Fruit fly (Drosophila melanogaster): ENCODE measurements around the gene robo2.

Gene robo2

DNA sequence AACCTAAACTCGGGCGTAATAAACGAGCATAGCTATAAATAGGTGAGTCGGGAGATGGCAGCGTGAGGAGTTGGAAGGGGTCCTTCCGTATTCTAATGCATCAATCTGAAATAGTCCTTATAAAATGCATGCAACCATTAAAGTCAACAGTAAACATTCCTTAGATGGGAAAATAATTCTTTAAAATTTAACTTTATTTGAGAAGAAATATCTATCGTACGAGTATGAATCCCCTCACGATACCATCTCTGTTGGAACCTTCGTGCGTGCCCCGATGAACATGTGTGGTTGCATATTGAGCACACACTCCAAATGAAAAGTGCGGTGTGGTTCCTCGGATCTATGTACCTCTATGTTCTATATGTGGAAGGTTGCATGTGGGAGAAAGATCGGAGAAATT is 41.9 kb upstream of the robo2 start (continued):
- TF ChIP-seq CG18262 (tag; optimal IDR thresholded peaks at IDR 0.05), result peak; percentile 73
- TF ChIP-seq CG12299 (tag; optimal IDR thresholded peaks at IDR 0.05), result no peak
- TF ChIP-seq Sry-β (GFP tag; optimal IDR thresholded peaks at IDR 0.05), result peak; percentile 77
- TF ChIP-seq HmgD (GFP tag; optimal IDR thresholded peaks at IDR 0.05), result peak; percentile 17
- TF ChIP-seq hbn (GFP tag; IDR thresholded peaks at IDR 0.05; ENCODE audit: partially characterized antibody), result peak; percentile 74
- no peak for TF ChIP-seq Meics (GFP tag; optimal IDR thresholded peaks at IDR 0.05)
- no peak for TF ChIP-seq br (optimal IDR thresholded peaks at IDR 0.05)
- peak; percentile 78 for TF ChIP-seq gem (tag; optimal IDR thresholded peaks at IDR 0.05)
- no peak for TF ChIP-seq CG18476 (GFP tag; optimal IDR thresholded peaks at IDR 0.05)
- no peak for TF ChIP-seq CG4707 (GFP tag; optimal IDR thresholded peaks at IDR 0.05)
- TF ChIP-seq CG10209 (GFP tag; optimal IDR thresholded peaks at IDR 0.05), result peak; percentile 40
- TF ChIP-seq gcm2 (GFP tag; optimal IDR thresholded peaks at IDR 0.05), result no peak
- no peak for TF ChIP-seq sug (tag; optimal IDR thresholded peaks at IDR 0.05)
- TF ChIP-seq CG30020 (tag; optimal IDR thresholded peaks at IDR 0.05), result peak; percentile 7
- peak; percentile 22 for TF ChIP-seq pros (GFP tag; optimal IDR thresholded peaks at IDR 0.05)
- no peak for TF ChIP-seq fu2 (GFP tag; optimal IDR thresholded peaks at IDR 0.05)
- peak; percentile 92 for TF ChIP-seq Dll (GFP tag; IDR thresholded peaks at IDR 0.05; ENCODE audit: partially characterized antibody)
- TF ChIP-seq Rfx (GFP tag; IDR thresholded peaks at IDR 0.05), result 0 out of 2 replicates have a peak, but pooled peaks have one; percentile 25
- TF ChIP-seq NC2β (GFP tag; optimal IDR thresholded peaks at IDR 0.05), result peak; percentile 69
- peak; percentile 65 for TF ChIP-seq CG13775 (GFP tag; optimal IDR thresholded peaks at IDR 0.05)
- TF ChIP-seq CG4404 (GFP tag; IDR thresholded peaks at IDR 0.05), result peak; percentile 75
- no peak for TF ChIP-seq HHEX (GFP tag; optimal IDR thresholded peaks at IDR 0.05)
- TF ChIP-seq PHDP (tag; optimal IDR thresholded peaks at IDR 0.05), result peak; percentile 18
- no peak for TF ChIP-seq pfk (GFP tag; optimal IDR thresholded peaks at IDR 0.05)
- no peak for TF ChIP-seq CG16779 (GFP tag; IDR thresholded peaks at IDR 0.05)
- TF ChIP-seq mam (GFP tag; optimal IDR thresholded peaks at IDR 0.05), result no peak
- peak; percentile 79 for TF ChIP-seq CG12391 (tag; optimal IDR thresholded peaks at IDR 0.05)
- TF ChIP-seq Asciz (GFP tag; optimal IDR thresholded peaks at IDR 0.05), result no peak
- TF ChIP-seq Doc2 (GFP tag; IDR thresholded peaks at IDR 0.05), result no peak
- TF ChIP-seq CG8359 (GFP tag; optimal IDR thresholded peaks at IDR 0.05; ENCODE audit: borderline replicate concordance), result no peak
- peak; percentile 79; the same call in 2 of the 3 replicates for TF ChIP-seq otp (GFP tag; IDR thresholded peaks at IDR 0.05)
- TF ChIP-seq scrt (GFP tag; optimal IDR thresholded peaks at IDR 0.05), result no peak
- TF ChIP-seq Usf (GFP tag; optimal IDR thresholded peaks at IDR 0.05), result no peak
- peak; percentile 52 for TF ChIP-seq tin (GFP tag; optimal IDR thresholded peaks at IDR 0.05)
- no peak for TF ChIP-seq Max (GFP tag; optimal IDR thresholded peaks at IDR 0.05)
- no peak for TF ChIP-seq grn (GFP tag; optimal IDR thresholded peaks at IDR 0.05)
- no peak for TF ChIP-seq YL-1 (GFP tag; optimal IDR thresholded peaks at IDR 0.05)
- TF ChIP-seq pum (GFP tag; optimal IDR thresholded peaks at IDR 0.05), result peak; percentile 40
- no peak for TF ChIP-seq MTF-1 (GFP tag; optimal IDR thresholded peaks at IDR 0.05; ENCODE audit: borderline replicate concordance)
- no peak for TF ChIP-seq CG14050 (GFP tag; IDR thresholded peaks at IDR 0.05)
- peak; percentile 67; the same call in 2 of the 3 replicates for TF ChIP-seq HLH4C (GFP tag; IDR thresholded peaks at IDR 0.05; ENCODE audit: partially characterized antibody)
- TF ChIP-seq gsb-n (tag; optimal IDR thresholded peaks at IDR 0.05), result peak; percentile 51
- peak; percentile 80 for TF ChIP-seq CG17829 (tag; optimal IDR thresholded peaks at IDR 0.05)
- no peak for TF ChIP-seq tap (tag; optimal IDR thresholded peaks at IDR 0.05)
- no peak for TF ChIP-seq CkIIα-i1 (GFP tag; IDR thresholded peaks at IDR 0.05)
- TF ChIP-seq CG8089 (GFP tag; optimal IDR thresholded peaks at IDR 0.05), result peak; percentile 55
- peak; percentile 90 for TF ChIP-seq Xrp1 (GFP tag; IDR thresholded peaks at IDR 0.05)
- no peak for TF ChIP-seq p53 (GFP tag; optimal IDR thresholded peaks at IDR 0.05)
- TF ChIP-seq CG7987 (GFP tag; optimal IDR thresholded peaks at IDR 0.05), result no peak
- peak; percentile 57 to 81 for TF ChIP-seq chif (GFP tag; optimal IDR thresholded peaks at IDR 0.05)
- peak; percentile 27; the same call in 1 of the 2 replicates for TF ChIP-seq sob (GFP tag; IDR thresholded peaks at IDR 0.05)
